Fruit fly (Drosophila melanogaster) whole organism, embryonic: ENCODE data around the gene foxo.

Experiments used
- Atf3 ChIP-seq: fragments of 200-800 bp; sonication (Bioruptor generic); optimal IDR thresholded peaks from 3 replicates; lab custom pipeline; 2016; ENCODE audit warnings: missing biosample characterization, missing genetic modification characterization
- Atf6 ChIP-seq: fragments of 200-800 bp; sonication (Bioruptor generic); IDR thresholded peaks from 2 replicates; pipeline ENCODE4 v1.3.6; 2022; ENCODE audit warnings: missing biosample characterization, missing genetic modification characterization
- Awh ChIP-seq: fragments of 200-800 bp; sonication (Bioruptor generic); IDR thresholded peaks from 2 replicates; pipeline ENCODE4, ENCODE4 v1.3.6; 2022; ENCODE audit warnings: missing biosample characterization, missing genetic modification characterization
- CG7556 ChIP-seq: fragments of 200-800 bp; sonication (Bioruptor generic); optimal IDR thresholded peaks from 2 replicates; lab custom pipeline; 2017; ENCODE audit warnings: missing biosample characterization, mild to moderate bottlenecking, missing genetic modification characterization
- Chrac-16 ChIP-seq: fragments of 200-800 bp; sonication (Bioruptor generic); optimal IDR thresholded peaks from 3 replicates; lab custom pipeline; 2016; ENCODE audit warnings: missing biosample characterization, missing genetic modification characterization
- CkIIα-i1 ChIP-seq: fragments of 200-800 bp; sonication (Bioruptor generic); IDR thresholded peaks from 2 replicates; pipeline ENCODE4 v1.3.6; 2022; ENCODE audit warnings: missing biosample characterization, missing genetic modification characterization
- croc ChIP-seq: fragments of 200-800 bp; sonication (Bioruptor generic); conservative IDR thresholded peaks from 3 replicates; pipeline ENCODE4 v1.3.6; 2022; ENCODE audit warnings: missing biosample characterization, missing genetic modification characterization

DNA sequence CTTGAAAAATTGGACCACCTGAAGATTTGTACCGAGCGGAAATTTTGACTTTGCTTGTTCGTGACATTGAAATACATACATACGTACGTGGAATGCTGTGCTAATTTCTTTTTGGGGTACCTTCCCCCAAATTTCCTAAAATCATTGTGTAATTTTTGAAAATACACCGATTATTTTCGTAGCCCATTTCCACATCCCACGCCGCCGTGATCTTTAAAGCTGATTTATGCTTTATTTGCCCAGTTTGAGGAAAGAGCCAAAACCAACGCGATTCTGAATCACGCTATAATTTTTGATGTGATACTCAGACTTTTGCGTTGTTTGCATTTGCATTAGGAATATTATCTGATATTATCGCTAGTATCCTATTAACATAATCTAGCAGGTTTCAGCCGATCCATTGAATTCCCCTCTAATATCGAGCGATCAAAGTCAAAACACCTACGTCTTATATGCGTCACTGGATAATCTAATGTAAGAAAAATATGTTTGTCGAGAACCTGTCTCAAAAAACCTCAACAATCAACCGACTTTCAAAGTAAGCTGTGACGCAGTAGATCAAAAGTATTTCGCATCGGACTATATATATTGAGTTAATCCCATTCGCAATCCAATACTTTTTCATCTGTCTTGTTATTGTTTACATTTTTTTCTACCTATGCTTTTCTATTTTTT lies 6.3 kb downstream of the foxo start:
- TF ChIP-seq Awh, result no peak
- no peak for TF ChIP-seq Atf6 (GFP tag; lab: Robert Waterston, UW)
- no peak for TF ChIP-seq CG7556
- TF ChIP-seq Atf3 (GFP tag; lab: Kevin White, UChicago), result no peak
- no peak for TF ChIP-seq Chrac-16 (GFP tag; lab: Kevin White, UChicago)
- TF ChIP-seq CkIIα-i1, result no peak
- no peak for TF ChIP-seq croc
